Worm (Caenorhabditis elegans): Measurements from ENCODE around the gene R160.2.

The R160.2 gene

DNA sequence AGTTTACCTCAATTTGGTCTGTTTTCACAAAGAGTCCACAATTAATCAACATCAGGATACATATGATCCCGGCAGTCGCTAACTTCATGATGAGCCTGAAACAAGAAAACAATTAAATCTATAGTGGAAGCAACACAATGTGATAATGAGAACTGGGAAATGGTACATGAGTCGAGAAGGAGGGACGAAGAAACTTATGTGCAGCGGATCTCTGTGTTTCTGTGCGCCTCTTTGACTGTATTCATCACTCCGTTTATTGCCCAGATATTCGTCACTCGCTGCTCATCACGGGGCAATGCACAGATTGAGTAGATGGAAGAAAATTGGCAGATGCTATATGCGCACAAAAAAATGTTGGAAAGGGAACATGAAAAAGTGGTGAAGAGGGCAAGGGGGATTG lies 10.5 kb downstream of the R160.2 start, which contains the start of gene R160.3:
Gene R160.3 (minus strand): TSS at position 101 of the 400 bp plus-strand sequence.
- TF ChIP-seq B0261.1 (tag; optimal IDR thresholded peaks at IDR 0.05) (no peak), tbx-9 (tag; optimal IDR thresholded peaks at IDR 0.05; ENCODE audit: borderline replicate concordance) (no peak), madf-10 (tag; optimal IDR thresholded peaks at IDR 0.05) (no peak), F57A8.1 (GFP tag; optimal IDR thresholded peaks at IDR 0.05) (no peak), lir-1 (GFP tag; conservative IDR thresholded peaks at IDR 0.05) (no peak), F22D6.2 (tag; optimal IDR thresholded peaks at IDR 0.05) (no peak), egl-18 (GFP tag; IDR thresholded peaks at IDR 0.05) (no peak), efl-1 (GFP tag; optimal IDR thresholded peaks at IDR 0.05) (no peak), rec-8 (tag; optimal IDR thresholded peaks at IDR 0.05) (no peak), F23B12.7 (tag; optimal IDR thresholded peaks at IDR 0.05; ENCODE audit: insufficient read depth) (no peak), B0019.2 (GFP tag; conservative IDR thresholded peaks at IDR 0.05) (no peak), mcd-1 (GFP tag; IDR thresholded peaks at IDR 0.05) (no peak), sea-2 (GFP tag; IDR thresholded peaks at IDR 0.05) (no peak), lin-26 (GFP tag; IDR thresholded peaks at IDR 0.05) (no peak), die-1 (tag; optimal IDR thresholded peaks at IDR 0.05) (no peak)

DNA sequence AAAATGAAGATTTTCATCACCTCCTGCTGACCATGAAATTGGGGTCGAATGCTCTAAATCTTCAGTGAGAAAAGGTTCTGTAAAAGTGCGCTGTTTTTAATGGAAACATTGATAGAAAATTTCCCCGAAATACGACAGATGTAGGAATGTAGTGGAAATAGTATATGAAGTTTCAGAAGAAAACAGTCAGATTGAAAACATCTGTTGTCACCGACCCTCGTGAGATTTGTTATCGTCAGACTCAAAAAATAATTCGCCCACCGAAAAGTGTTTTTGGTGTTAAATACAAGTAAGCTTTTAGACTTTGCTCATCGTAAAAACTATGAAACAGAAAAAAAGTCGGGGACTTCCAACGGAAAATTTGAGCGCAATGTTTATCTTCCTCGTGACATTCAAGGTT lies 11.8 kb downstream of the R160.2 start, which contains the start of gene F14H12.8:
Gene F14H12.8 (minus strand): TSS at position 101 of the 400 bp plus-strand sequence.
- TF ChIP-seq repo-1 (tag; optimal IDR thresholded peaks at IDR 0.05) (no peak), madf-3 (GFP tag; IDR thresholded peaks at IDR 0.05) (no peak), nhr-27 (tag; optimal IDR thresholded peaks at IDR 0.05) (no peak), dpff-1 (tag; optimal IDR thresholded peaks at IDR 0.05) (no peak), bed-1 (GFP tag; IDR thresholded peaks at IDR 0.05) (no peak), ceh-91 (GFP tag; IDR thresholded peaks at IDR 0.05) (no peak), B0019.2 (GFP tag; conservative IDR thresholded peaks at IDR 0.05) (no peak), chd-7 (tag; optimal IDR thresholded peaks at IDR 0.05) (no peak), ZK185.1 (tag; optimal IDR thresholded peaks at IDR 0.05; ENCODE audit: poor library complexity, severe bottlenecking) (no peak), unc-62 (GFP tag; optimal IDR thresholded peaks at IDR 0.05) (no peak), cebp-2 (GFP tag; IDR thresholded peaks at IDR 0.05) (no peak), nfya-1 (tag; optimal IDR thresholded peaks at IDR 0.05; ENCODE audit: borderline replicate concordance, insufficient read depth) (no peak), gei-17 (GFP tag; optimal IDR thresholded peaks at IDR 0.05) (no peak), dpl-1 (GFP tag; optimal IDR thresholded peaks at IDR 0.05) (no peak), efl-1 (GFP tag; optimal IDR thresholded peaks at IDR 0.05) (no peak), F33H1.4 (GFP tag; IDR thresholded peaks at IDR 0.05) (no peak), sdz-38 (tag; optimal IDR thresholded peaks at IDR 0.05) (no peak), ceh-100 (GFP tag; IDR thresholded peaks at IDR 0.05) (no peak), madf-8 (GFP tag; conservative IDR thresholded peaks at IDR 0.05) (no peak)

DNA sequence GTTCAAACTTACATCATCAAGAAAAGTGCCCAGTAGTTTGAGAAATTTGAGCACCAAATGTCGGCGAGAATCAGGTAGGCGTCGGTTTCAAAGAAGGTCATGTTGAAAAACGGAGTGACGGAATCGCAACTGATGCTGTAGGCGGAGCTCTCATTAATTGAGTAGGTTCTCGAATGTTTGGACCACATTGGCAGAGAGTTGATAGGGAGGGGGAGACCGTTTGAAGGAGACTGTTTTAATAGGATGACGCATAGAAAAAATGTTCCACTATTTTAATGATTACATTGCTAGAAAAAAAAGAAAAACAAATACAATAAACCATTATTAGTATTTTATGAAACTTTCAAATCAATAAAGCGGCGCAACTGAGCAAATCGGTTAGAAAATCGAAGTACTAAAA lies 13.5 kb downstream of the R160.2 start, which contains the start of gene F14H12.17:
Gene F14H12.17 (minus strand): TSS at position 101 of the 400 bp plus-strand sequence.
- no peak for TF ChIP-seq sea-2 (GFP tag; IDR thresholded peaks at IDR 0.05)
- no peak for TF ChIP-seq nfya-2 (GFP tag; IDR thresholded peaks at IDR 0.05)
- no peak for TF ChIP-seq ceh-79 (tag; optimal IDR thresholded peaks at IDR 0.05)
- no peak for TF ChIP-seq F49E8.2 (tag; optimal IDR thresholded peaks at IDR 0.05; ENCODE audit: insufficient read depth)
- TF ChIP-seq hlh-12 (tag; optimal IDR thresholded peaks at IDR 0.05), result no peak
- no peak for TF ChIP-seq somi-1 (GFP tag; optimal IDR thresholded peaks at IDR 0.05)
- TF ChIP-seq efl-1 (GFP tag; optimal IDR thresholded peaks at IDR 0.05), result no peak
- TF ChIP-seq let-607 (tag; optimal IDR thresholded peaks at IDR 0.05), result no peak
- no peak for TF ChIP-seq ceh-40 (GFP tag; IDR thresholded peaks at IDR 0.05)
- no peak for TF ChIP-seq nfya-1 (tag; optimal IDR thresholded peaks at IDR 0.05; ENCODE audit: borderline replicate concordance, insufficient read depth)
- TF ChIP-seq lin-35 (GFP tag; optimal IDR thresholded peaks at IDR 0.05), result no peak
- TF ChIP-seq nhr-90 (tag; optimal IDR thresholded peaks at IDR 0.05), result no peak
- no peak for TF ChIP-seq athp-1 (tag; optimal IDR thresholded peaks at IDR 0.05)
- TF ChIP-seq rpc-1 (optimal IDR thresholded peaks at IDR 0.05), result no peak
- TF ChIP-seq rpc-1 (tag; optimal IDR thresholded peaks at IDR 0.05), result no peak
- TF ChIP-seq snpc-1.3 (tag; optimal IDR thresholded peaks at IDR 0.05; ENCODE audit: insufficient read depth), result no peak
- TF ChIP-seq mxl-1 (tag; optimal IDR thresholded peaks at IDR 0.05), result no peak
- TF ChIP-seq aptf-2 (GFP tag; conservative IDR thresholded peaks at IDR 0.05), result no peak

Measured in whole organism, young adult.